Fruit fly (Drosophila melanogaster) S2 (cell line): ENCODE results near the gene NELF-B.
A peak's percentile ranks its signal among the peaks of the same experiment; 100 is the strongest.

Source experiments
- CG8478 ChIP-seq: fragments of >200 bp; optimal IDR thresholded peaks from 2 replicates; lab custom pipeline; 2018
- CTCF ChIP-seq, 2 experiments: fragments of >200 bp; optimal IDR thresholded peaks; 2 replicates each; lab custom pipeline; 2018

The NELF-B gene

dm6 chrX:7690683-7691082 lies 37.5 kb downstream of the NELF-B start:
- TF ChIP-seq CG8478 (lab: Kevin White, UChicago) (no peak), CTCF (optimal IDR thresholded peaks at IDR 0.05; lab: Kevin White, UChicago) (no peak)

DNA sequence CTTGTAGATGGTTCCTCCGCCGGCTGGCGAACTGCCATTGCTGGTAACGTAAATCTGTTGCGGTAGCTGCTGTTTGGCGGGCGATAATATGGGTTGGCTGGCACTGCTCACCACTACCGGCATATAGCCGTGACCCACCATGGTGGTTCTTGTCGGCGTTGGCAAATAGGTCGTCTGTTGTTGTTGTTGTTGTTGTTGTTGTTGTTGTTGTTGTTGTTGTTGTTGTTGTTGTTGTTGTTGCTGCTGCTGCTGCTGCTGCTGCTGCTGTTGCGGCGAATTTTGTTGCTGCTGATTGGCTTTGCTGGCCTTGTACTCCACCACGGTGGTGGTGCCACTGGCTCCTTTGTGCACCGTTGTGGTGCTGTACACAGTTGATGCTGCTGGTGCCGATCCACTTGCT lies 39.3 kb downstream of the NELF-B start:
- TF ChIP-seq CTCF (optimal IDR thresholded peaks at IDR 0.05; lab: Kevin White, UChicago) = no peak
- TF ChIP-seq CG8478 (lab: Kevin White, UChicago) = no peak

dm6 chrX:7686071-7686470 lies 42.1 kb downstream of the NELF-B start:
- TF ChIP-seq CG8478 (lab: Kevin White, UChicago) (no peak), CTCF (optimal IDR thresholded peaks at IDR 0.05; lab: Kevin White, UChicago) (no peak)

DNA sequence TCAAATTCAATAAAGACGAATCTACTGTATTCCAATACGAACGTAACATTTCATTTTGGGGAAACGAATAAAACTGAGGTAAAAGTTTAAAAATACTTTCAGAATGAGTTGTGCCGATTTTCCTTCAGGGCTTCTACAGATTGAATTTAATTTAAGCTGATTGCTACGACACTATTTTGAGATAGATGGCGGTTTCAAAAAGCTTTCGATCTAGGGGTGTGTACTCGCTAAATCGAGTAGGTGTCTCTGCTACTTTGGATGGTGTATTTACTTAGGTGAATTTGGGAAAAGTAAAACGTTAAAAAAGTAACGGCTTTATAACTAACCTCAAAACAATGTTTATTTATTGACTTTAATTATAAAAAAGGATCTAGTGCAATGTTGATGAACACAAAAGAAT lies 49.3 kb downstream of the NELF-B start:
- peak; percentile 88 to 92 for TF ChIP-seq CTCF (optimal IDR thresholded peaks at IDR 0.05; lab: Kevin White, UChicago)
- TF ChIP-seq CG8478 (lab: Kevin White, UChicago) = no peak

- TF ChIP-seq CG8478 (lab: Kevin White, UChicago) = no peak
- TF ChIP-seq CTCF (optimal IDR thresholded peaks at IDR 0.05; lab: Kevin White, UChicago) = peak in 1 of 2 experiments; percentile 15
These were observed 51.3 kb downstream of the NELF-B start for dm6 chrX:7676873-7677272.
